Fruit fly (Drosophila melanogaster) whole organism, embryonic: ENCODE data around the gene SMC3.

Experiments used
- Sry-β ChIP-seq: fragments of 200-800 bp; sonication (Bioruptor generic); optimal IDR thresholded peaks from 2 replicates; lab custom pipeline; 2018; ENCODE audit warnings: missing biosample characterization, mild to moderate bottlenecking, missing genetic modification characterization, moderate library complexity
- YL-1 ChIP-seq: fragments of 200-800 bp; sonication (Bioruptor generic); optimal IDR thresholded peaks from 3 replicates; lab custom pipeline; 2017; ENCODE audit warnings: missing biosample characterization, mild to moderate bottlenecking, missing genetic modification characterization
- dysf ChIP-seq: fragments of 200-800 bp; sonication (Bioruptor generic); IDR thresholded peaks from 3 replicates; pipeline ENCODE4 v1.3.6; 2022; ENCODE audit warnings: missing biosample characterization, missing genetic modification characterization
- seq ChIP-seq: fragments of 200-800 bp; sonication (Bioruptor generic); IDR thresholded peaks from 2 replicates; pipeline ENCODE4 v1.3.6; 2022; ENCODE audit warnings: missing biosample characterization, missing genetic modification characterization

- peak; percentile 19 for TF ChIP-seq YL-1 (GFP tag; lab: Kevin White, UChicago)
- no peak for TF ChIP-seq Sry-β
- TF ChIP-seq seq = no peak
- TF ChIP-seq dysf = no peak
Measured at dm6 chrX:16547390-16547789, 45.8 kb downstream of the SMC3 start, which contains the start of gene CG9902.
